Fruit fly (Drosophila melanogaster) whole organism, embryonic: ENCODE results near the gene CG17190.

Source experiments
- Aef1 ChIP-seq: fragments of 200-800 bp; sonication (Bioruptor generic); IDR thresholded peaks from 3 replicates; pipeline ENCODE4 v1.3.6; 2022; ENCODE audit warnings: missing biosample characterization, missing genetic modification characterization
- Antp ChIP-seq: fragments of 200-800 bp; sonication (Bioruptor generic); optimal IDR thresholded peaks from 3 replicates; lab custom pipeline; 2016; ENCODE audit warnings: missing biosample characterization, missing genetic modification characterization
- BEAF-32 ChIP-seq: fragments of 200-800 bp; sonication (Bioruptor generic); optimal IDR thresholded peaks from 3 replicates; lab custom pipeline; 2017; ENCODE audit warnings: missing biosample characterization, missing genetic modification characterization, mild to moderate bottlenecking, moderate library complexity, missing genetic modification reagents
- Bdp1 ChIP-seq: fragments of 200-800 bp; sonication (Bioruptor generic); optimal IDR thresholded peaks from 3 replicates; lab custom pipeline; 2016; ENCODE audit warnings: missing biosample characterization, missing genetic modification characterization
- CG10543 ChIP-seq: fragments of 200-800 bp; sonication (Bioruptor generic); optimal IDR thresholded peaks from 3 replicates; lab custom pipeline; 2017; ENCODE audit warnings: missing biosample characterization, mild to moderate bottlenecking, missing genetic modification characterization, moderate library complexity
- CG11398 ChIP-seq: fragments of 200-800 bp; sonication (Bioruptor generic); optimal IDR thresholded peaks from 2 replicates; lab custom pipeline; 2016; ENCODE audit warnings: missing biosample characterization, missing genetic modification characterization
- CG12769 ChIP-seq: fragments of 200-800 bp; sonication (Bioruptor generic); optimal IDR thresholded peaks from 2 replicates; lab custom pipeline; 2019; ENCODE audit warnings: missing biosample characterization, mild to moderate bottlenecking, missing genetic modification characterization, moderate library complexity
- CG15011 ChIP-seq: fragments of 200-800 bp; sonication (Bioruptor generic); optimal IDR thresholded peaks from 3 replicates; lab custom pipeline; 2018; ENCODE audit warnings: missing biosample characterization, mild to moderate bottlenecking, missing genetic modification characterization
- CG16779 ChIP-seq: fragments of 200-800 bp; sonication (Bioruptor generic); IDR thresholded peaks from 2 replicates; pipeline ENCODE4 v1.3.6; 2022; ENCODE audit warnings: missing biosample characterization, missing genetic modification characterization
- CG17612 ChIP-seq: fragments of 200-800 bp; sonication (Bioruptor generic); IDR thresholded peaks from 2 replicates; pipeline ENCODE4 v1.3.6; 2022; ENCODE audit warnings: missing biosample characterization, missing genetic modification characterization
- CG2129 ChIP-seq: fragments of 200-800 bp; sonication (Bioruptor generic); IDR thresholded peaks from 2 replicates; pipeline ENCODE4 v1.3.6; 2022; ENCODE audit warnings: missing biosample characterization, missing genetic modification characterization; ENCODE audit not compliant: partially characterized antibody
- CG34224 ChIP-seq: fragments of 200-800 bp; sonication (Bioruptor generic); IDR thresholded peaks from 3 replicates; pipeline ENCODE4 v1.3.6; 2022; ENCODE audit warnings: missing biosample characterization, missing genetic modification characterization; ENCODE audit not compliant: partially characterized antibody
- CG34376 ChIP-seq: fragments of 200-800 bp; sonication (Bioruptor generic); optimal IDR thresholded peaks from 2 replicates; lab custom pipeline; 2018; ENCODE audit warnings: missing biosample characterization, mild to moderate bottlenecking, missing genetic modification characterization
- CG5245 ChIP-seq: fragments of 200-800 bp; sonication (Bioruptor generic); optimal IDR thresholded peaks from 3 replicates; lab custom pipeline; 2016; ENCODE audit warnings: missing biosample characterization, missing genetic modification characterization
- CG7745 ChIP-seq: fragments of 200-800 bp; sonication (Bioruptor generic); optimal IDR thresholded peaks from 2 replicates; lab custom pipeline; 2018; ENCODE audit warnings: missing biosample characterization, mild to moderate bottlenecking, missing genetic modification characterization, moderate library complexity
- CG7963 ChIP-seq: fragments of 200-800 bp; sonication (Bioruptor generic); IDR thresholded peaks from 3 replicates; pipeline ENCODE4 v1.3.6; 2022; ENCODE audit warnings: missing biosample characterization, missing genetic modification characterization; ENCODE audit not compliant: partially characterized antibody
- CG9797 ChIP-seq: fragments of 200-800 bp; sonication (Bioruptor generic); optimal IDR thresholded peaks from 3 replicates; lab custom pipeline; 2018; ENCODE audit warnings: missing biosample characterization, mild to moderate bottlenecking, missing genetic modification characterization
- CG9876 ChIP-seq: fragments of 200-800 bp; sonication (Bioruptor generic); optimal IDR thresholded peaks from 2 replicates; lab custom pipeline; 2016; ENCODE audit warnings: missing biosample characterization, missing genetic modification characterization
- CrebB ChIP-seq: fragments of 200-800 bp; sonication (Bioruptor generic); optimal IDR thresholded peaks from 3 replicates; lab custom pipeline; 2018; ENCODE audit warnings: missing biosample characterization, mild to moderate bottlenecking, missing genetic modification characterization
- Dip3 ChIP-seq: fragments of 200-800 bp; sonication (Bioruptor generic); optimal IDR thresholded peaks from 3 replicates; lab custom pipeline; 2016; ENCODE audit warnings: missing biosample characterization, missing genetic modification characterization
- Ets97D ChIP-seq: fragments of 200-800 bp; sonication (Bioruptor generic); optimal IDR thresholded peaks from 3 replicates; lab custom pipeline; 2016; ENCODE audit warnings: missing biosample characterization, missing genetic modification characterization
- GATAe ChIP-seq: fragments of 200-800 bp; sonication (Bioruptor generic); conservative IDR thresholded peaks from 2 replicates; pipeline ENCODE4 v1.3.6; 2022; ENCODE audit warnings: missing biosample characterization, missing genetic modification characterization
- H15 ChIP-seq: fragments of 200-800 bp; sonication (Bioruptor generic); IDR thresholded peaks from 3 replicates; pipeline ENCODE4 v1.3.6; 2022; ENCODE audit warnings: missing biosample characterization, missing genetic modification characterization
- Hey ChIP-seq: fragments of 200-800 bp; sonication (Bioruptor generic); optimal IDR thresholded peaks from 3 replicates; lab custom pipeline; 2018; ENCODE audit warnings: missing biosample characterization, mild to moderate bottlenecking, missing genetic modification characterization
- Hr78 ChIP-seq, 2 experiments: fragments of 200-800 bp in 1 of 2; fragments of >200 bp in 1 of 2; sonication (Bioruptor generic) in 1 of 2; optimal IDR thresholded peaks; 2 replicates each; lab custom pipeline; 2017 to 2019; ENCODE audit warnings: missing biosample characterization in 2 of 2, missing genetic modification characterization in 2 of 2, mild to moderate bottlenecking in 1 of 2, moderate library complexity in 1 of 2
- Kr ChIP-seq: fragments of 200-800 bp; sonication (Bioruptor generic); optimal IDR thresholded peaks from 2 replicates; lab custom pipeline; 2017; ENCODE audit warnings: missing biosample characterization, mild to moderate bottlenecking, missing genetic modification characterization
- Mrtf ChIP-seq: fragments of 200-800 bp; sonication (Bioruptor generic); IDR thresholded peaks from 3 replicates; pipeline ENCODE4 v1.3.6; 2022; ENCODE audit warnings: missing biosample characterization, missing genetic modification characterization
- Scr ChIP-seq: fragments of 200-800 bp; sonication (Bioruptor generic); IDR thresholded peaks from 2 replicates; pipeline ENCODE4 v1.3.6; 2022; ENCODE audit warnings: missing biosample characterization, missing genetic modification characterization; ENCODE audit not compliant: partially characterized antibody
- Vsx1 ChIP-seq: fragments of 200-800 bp; sonication (Bioruptor generic); optimal IDR thresholded peaks from 2 replicates; lab custom pipeline; 2017; ENCODE audit warnings: missing biosample characterization, mild to moderate bottlenecking, missing genetic modification characterization, missing genetic modification reagents
- bcd ChIP-seq: fragments of 200-800 bp; sonication (Bioruptor generic); optimal IDR thresholded peaks from 2 replicates; lab custom pipeline; 2017; ENCODE audit warnings: missing biosample characterization, mild to moderate bottlenecking, missing genetic modification characterization
- cato ChIP-seq: fragments of 200-800 bp; sonication (Bioruptor generic); optimal IDR thresholded peaks from 2 replicates; lab custom pipeline; 2016; ENCODE audit warnings: missing biosample characterization, missing genetic modification characterization, borderline replicate concordance
- chinmo ChIP-seq: fragments of 200-800 bp; sonication (Bioruptor generic); IDR thresholded peaks from 4 replicates; pipeline ENCODE4 v1.3.6; 2022; ENCODE audit warnings: missing biosample characterization, missing genetic modification characterization; ENCODE audit not compliant: partially characterized antibody
- dmrt11E ChIP-seq: fragments of 200-800 bp; sonication (Bioruptor generic); optimal IDR thresholded peaks from 3 replicates; lab custom pipeline; 2018; ENCODE audit warnings: missing biosample characterization, mild to moderate bottlenecking, missing genetic modification characterization, moderate library complexity
- dysf ChIP-seq: fragments of 200-800 bp; sonication (Bioruptor generic); IDR thresholded peaks from 3 replicates; pipeline ENCODE4 v1.3.6; 2022; ENCODE audit warnings: missing biosample characterization, missing genetic modification characterization
- exex ChIP-seq: fragments of 200-800 bp; sonication (Bioruptor generic); optimal IDR thresholded peaks from 4 replicates; lab custom pipeline; 2018; ENCODE audit warnings: missing biosample characterization, mild to moderate bottlenecking, missing genetic modification characterization, moderate library complexity
- grn ChIP-seq: fragments of 200-800 bp; sonication (Bioruptor generic); optimal IDR thresholded peaks from 3 replicates; lab custom pipeline; 2017; ENCODE audit warnings: missing biosample characterization, missing genetic modification characterization
- h ChIP-seq: fragments of >200 bp; optimal IDR thresholded peaks from 2 replicates; lab custom pipeline; 2017
- lola ChIP-seq, 3 experiments: fragments of >200 bp in 2 of 3; fragments of 200-800 bp in 1 of 3; sonication (Bioruptor generic) in 1 of 3; optimal IDR thresholded peaks; 2 replicates each; lab custom pipeline; 2017 to 2019; ENCODE audit warnings: missing biosample characterization in 3 of 3, missing genetic modification characterization in 3 of 3, mild to moderate bottlenecking in 1 of 3, moderate library complexity in 1 of 3
- mirr ChIP-seq: fragments of 200-800 bp; sonication (Bioruptor generic); optimal IDR thresholded peaks from 3 replicates; lab custom pipeline; 2018; ENCODE audit warnings: missing biosample characterization, mild to moderate bottlenecking, missing genetic modification characterization
- nerfin-2 ChIP-seq: fragments of 200-800 bp; sonication (Bioruptor generic); IDR thresholded peaks from 2 replicates; pipeline ENCODE4 v1.3.6; 2022; ENCODE audit warnings: missing biosample characterization, missing genetic modification characterization; ENCODE audit not compliant: partially characterized antibody
- pita ChIP-seq: fragments of 200-800 bp; sonication (Bioruptor generic); optimal IDR thresholded peaks from 2 replicates; lab custom pipeline; 2017; ENCODE audit warnings: missing biosample characterization, mild to moderate bottlenecking, missing genetic modification characterization
- schlank ChIP-seq: fragments of 200-800 bp; sonication (Bioruptor generic); optimal IDR thresholded peaks from 2 replicates; lab custom pipeline; 2018; ENCODE audit warnings: missing biosample characterization, mild to moderate bottlenecking, missing genetic modification characterization
- sens-2 ChIP-seq: fragments of 200-800 bp; sonication (Bioruptor generic); IDR thresholded peaks from 2 replicates; pipeline ENCODE4 v1.3.6; 2022; ENCODE audit warnings: missing biosample characterization, missing genetic modification characterization
- sna ChIP-seq: fragments of 200-800 bp; sonication (Bioruptor generic); IDR thresholded peaks from 2 replicates; pipeline ENCODE4 v1.3.6; 2022; ENCODE audit warnings: missing biosample characterization, missing genetic modification characterization; ENCODE audit not compliant: partially characterized antibody
- sug ChIP-seq: fragments of 200-800 bp; optimal IDR thresholded peaks from 2 replicates; lab custom pipeline; 2019; ENCODE audit warnings: missing biosample characterization, mild to moderate bottlenecking, missing genetic modification characterization, moderate library complexity
- usp ChIP-seq: fragments of >200 bp; optimal IDR thresholded peaks from 2 replicates; lab custom pipeline; 2017; ENCODE audit warnings: missing biosample characterization, missing genetic modification characterization
- vnd ChIP-seq: fragments of 200-800 bp; sonication (Bioruptor generic); IDR thresholded peaks from 3 replicates; pipeline ENCODE4 v1.3.6; 2022; ENCODE audit warnings: missing biosample characterization, missing genetic modification characterization; ENCODE audit not compliant: partially characterized antibody
- zfh2 ChIP-seq: fragments of 200-800 bp; sonication (Bioruptor generic); optimal IDR thresholded peaks from 2 replicates; lab custom pipeline; 2016; ENCODE audit warnings: missing biosample characterization, missing genetic modification characterization

Gene CG17190

dm6 chr3R:20006617-20007016, 6.7 kb downstream of the CG17190 start (continued):
- TF ChIP-seq grn (GFP tag; lab: Kevin White, UChicago): peak; percentile 74
- no peak for TF ChIP-seq h (lab: Kevin White, UChicago)
- TF ChIP-seq sug (tag; lab: Kevin White, UChicago): peak; percentile 82
- no peak for TF ChIP-seq BEAF-32 (GFP tag; lab: Kevin White, UChicago)
- TF ChIP-seq Scr (GFP tag; lab: Robert Waterston, UW): no peak
- peak; percentile 98 for TF ChIP-seq exex (tag; lab: Kevin White, UChicago)
- TF ChIP-seq zfh2 (GFP tag; lab: Kevin White, UChicago): no peak
- TF ChIP-seq CrebB (tag; lab: Kevin White, UChicago): no peak
- peak; percentile 41; the same call in 1 of the 3 replicates for TF ChIP-seq vnd (GFP tag; lab: Robert Waterston, UW)
- no peak for TF ChIP-seq H15
- no peak for TF ChIP-seq Antp (GFP tag; lab: Kevin White, UChicago)
- TF ChIP-seq CG9797: no peak
- peak; percentile 91 for TF ChIP-seq mirr (GFP tag; lab: Kevin White, UChicago)
- TF ChIP-seq Hr78 (GFP tag; optimal IDR thresholded peaks at IDR 0.05; lab: Kevin White, UChicago): peak in 1 of 2 experiments; percentile 65
- TF ChIP-seq Hey: no peak
- no peak for TF ChIP-seq CG2129 (GFP tag; lab: Robert Waterston, UW)
- TF ChIP-seq Mrtf (GFP tag; lab: Robert Waterston, UW): no peak
- no peak for TF ChIP-seq lola (GFP tag; optimal IDR thresholded peaks at IDR 0.05; lab: Kevin White, UChicago)
- TF ChIP-seq Aef1 (GFP tag; lab: Robert Waterston, UW): no peak
- no peak for TF ChIP-seq Kr (GFP tag; lab: Kevin White, UChicago)
- no peak for TF ChIP-seq usp (GFP tag; lab: Kevin White, UChicago)
- TF ChIP-seq sna (GFP tag; lab: Robert Waterston, UW): no peak
- no peak for TF ChIP-seq schlank (tag; lab: Kevin White, UChicago)
- no peak for TF ChIP-seq Dip3 (GFP tag; lab: Kevin White, UChicago)
- peak; percentile 68 for TF ChIP-seq GATAe (GFP tag; lab: Robert Waterston, UW)
- TF ChIP-seq CG11398 (GFP tag; lab: Kevin White, UChicago): no peak
- no peak for TF ChIP-seq CG34224 (GFP tag; lab: Robert Waterston, UW)
- no peak for TF ChIP-seq CG15011 (GFP tag; lab: Kevin White, UChicago)
- TF ChIP-seq nerfin-2 (GFP tag; lab: Robert Waterston, UW): no peak
- TF ChIP-seq Vsx1 (GFP tag; lab: Kevin White, UChicago): peak; percentile 67
- TF ChIP-seq CG34376: peak; percentile 35
- peak; percentile 23 for TF ChIP-seq CG12769
- no peak for TF ChIP-seq Ets97D (GFP tag; lab: Kevin White, UChicago)
- TF ChIP-seq CG9876 (GFP tag; lab: Kevin White, UChicago): no peak
- no peak for TF ChIP-seq CG10543 (GFP tag; lab: Kevin White, UChicago)
- TF ChIP-seq pita (GFP tag; lab: Kevin White, UChicago): no peak
- TF ChIP-seq dmrt11E (tag; lab: Kevin White, UChicago): no peak
- TF ChIP-seq CG7963 (GFP tag; lab: Robert Waterston, UW): no peak
- no peak for TF ChIP-seq bcd
- peak; percentile 32; the same call in 1 of the 2 replicates for TF ChIP-seq sens-2 (GFP tag; lab: Robert Waterston, UW)
- TF ChIP-seq cato (GFP tag; lab: Kevin White, UChicago): no peak
- TF ChIP-seq CG17612 (GFP tag; lab: Robert Waterston, UW): no peak
- no peak for TF ChIP-seq dysf
- no peak for TF ChIP-seq CG7745 (tag; lab: Kevin White, UChicago)
- 0 out of 4 replicates have a peak, but pooled peaks have one; percentile 31 for TF ChIP-seq chinmo (GFP tag; lab: Robert Waterston, UW)
- no peak for TF ChIP-seq CG5245
- TF ChIP-seq Bdp1 (GFP tag; lab: Kevin White, UChicago): no peak
- no peak for TF ChIP-seq CG16779 (GFP tag; lab: Robert Waterston, UW)
- TF ChIP-seq, all 482 proteins: peak for 14
